Fruit fly (Drosophila melanogaster) whole organism, embryonic: Measurements from ENCODE around the gene mfr.
A peak's percentile ranks its signal among the peaks of the same experiment; 100 is the strongest.

ENCODE experiments used
- Awh ChIP-seq: fragments of 200-800 bp; sonication (Bioruptor generic); IDR thresholded peaks from 2 replicates; pipeline ENCODE4, ENCODE4 v1.3.6; 2022; ENCODE audit warnings: missing biosample characterization, missing genetic modification characterization
- CG10565 ChIP-seq: fragments of 200-800 bp; sonication (Bioruptor generic); optimal IDR thresholded peaks from 3 replicates; lab custom pipeline; 2016; ENCODE audit warnings: missing biosample characterization, mild to moderate bottlenecking, missing genetic modification characterization
- CG11560 ChIP-seq: fragments of 200-800 bp; sonication (Bioruptor generic); IDR thresholded peaks from 3 replicates; pipeline ENCODE4 v1.3.6; 2022; ENCODE audit warnings: missing biosample characterization, missing genetic modification characterization
- CG11696 ChIP-seq: fragments of 200-800 bp; sonication (Bioruptor generic); IDR thresholded peaks from 2 replicates; pipeline ENCODE4 v1.3.6; 2022; ENCODE audit warnings: missing biosample characterization, missing genetic modification characterization
- CG12104 ChIP-seq: fragments of 200-800 bp; sonication (Bioruptor generic); optimal IDR thresholded peaks from 3 replicates; lab custom pipeline; 2016; ENCODE audit warnings: missing biosample characterization, missing genetic modification characterization
- CG16815 ChIP-seq: fragments of 200-800 bp; sonication (Bioruptor generic); optimal IDR thresholded peaks from 3 replicates; lab custom pipeline; 2017; ENCODE audit warnings: missing biosample characterization, mild to moderate bottlenecking, missing genetic modification characterization
- CG17568 ChIP-seq: fragments of 200-800 bp; sonication (Bioruptor generic); optimal IDR thresholded peaks from 2 replicates; lab custom pipeline; 2018; ENCODE audit warnings: missing biosample characterization, mild to moderate bottlenecking, missing genetic modification characterization, moderate library complexity
- CG18262 ChIP-seq: fragments of 200-800 bp; optimal IDR thresholded peaks from 3 replicates; lab custom pipeline; 2019; ENCODE audit warnings: missing biosample characterization, mild to moderate bottlenecking, missing genetic modification characterization, moderate library complexity
- CG18619 ChIP-seq: fragments of 200-800 bp; sonication (Bioruptor generic); optimal IDR thresholded peaks from 3 replicates; lab custom pipeline; 2017; ENCODE audit warnings: missing biosample characterization, mild to moderate bottlenecking, missing genetic modification characterization
- CG3995 ChIP-seq: fragments of 200-800 bp; sonication (Bioruptor generic); optimal IDR thresholded peaks from 3 replicates; lab custom pipeline; 2016; ENCODE audit warnings: missing biosample characterization, missing genetic modification characterization
- CG4404 ChIP-seq: fragments of 200-800 bp; sonication (Bioruptor generic); IDR thresholded peaks from 2 replicates; pipeline ENCODE4 v1.3.6; 2022; ENCODE audit warnings: missing biosample characterization, missing genetic modification characterization
- CG4424 ChIP-seq: fragments of 200-800 bp; sonication (Bioruptor generic); optimal IDR thresholded peaks from 3 replicates; lab custom pipeline; 2016; ENCODE audit warnings: missing biosample characterization, missing genetic modification characterization
- CG4707 ChIP-seq: fragments of 200-800 bp; sonication (Bioruptor generic); optimal IDR thresholded peaks from 2 replicates; lab custom pipeline; 2018; ENCODE audit warnings: missing biosample characterization, mild to moderate bottlenecking, missing genetic modification characterization, moderate library complexity
- CG5180 ChIP-seq: fragments of 200-800 bp; sonication (Bioruptor generic); optimal IDR thresholded peaks from 3 replicates; lab custom pipeline; 2017; ENCODE audit warnings: missing biosample characterization, missing genetic modification characterization, mild to moderate bottlenecking, moderate library complexity, missing genetic modification reagents
- CG5953 ChIP-seq: fragments of 200-800 bp; sonication (Bioruptor generic); IDR thresholded peaks from 2 replicates; pipeline ENCODE4 v1.3.6; 2022; ENCODE audit warnings: missing biosample characterization, missing genetic modification characterization
- CG8944 ChIP-seq: fragments of 200-800 bp; sonication (Bioruptor generic); optimal IDR thresholded peaks from 3 replicates; lab custom pipeline; 2016; ENCODE audit warnings: missing biosample characterization, missing genetic modification characterization
- CG9437 ChIP-seq: fragments of 200-800 bp; sonication (Bioruptor generic); optimal IDR thresholded peaks from 2 replicates; lab custom pipeline; 2018; ENCODE audit warnings: missing biosample characterization, mild to moderate bottlenecking, missing genetic modification characterization
- CoRest ChIP-seq: fragments of 200-800 bp; sonication (Bioruptor generic); optimal IDR thresholded peaks from 3 replicates; lab custom pipeline; 2018; ENCODE audit warnings: missing biosample characterization, mild to moderate bottlenecking, missing genetic modification characterization, moderate library complexity
- Eip74EF ChIP-seq, 2 experiments: fragments of 200-800 bp in 1 of 2; fragments of >200 bp in 1 of 2; sonication (Bioruptor generic) in 1 of 2; optimal IDR thresholded peaks; 2 replicates each; lab custom pipeline; 2017 to 2019; ENCODE audit warnings: missing biosample characterization in 2 of 2, missing genetic modification characterization in 2 of 2, mild to moderate bottlenecking in 1 of 2, moderate library complexity in 1 of 2
- Ets65A ChIP-seq: fragments of 200-800 bp; sonication (Bioruptor generic); peaks from one replicate; lab custom pipeline; 2016; ENCODE audit warnings: missing biosample characterization, missing genetic modification characterization
- Hr3 ChIP-seq: fragments of 200-800 bp; sonication (Bioruptor generic); optimal IDR thresholded peaks from 3 replicates; lab custom pipeline; 2016; ENCODE audit warnings: missing biosample characterization, missing genetic modification characterization
- Lpt ChIP-seq: fragments of >200 bp; optimal IDR thresholded peaks from 2 replicates; lab custom pipeline; 2018; ENCODE audit warnings: missing biosample characterization, missing genetic modification characterization
- Mes4 ChIP-seq: fragments of 200-800 bp; sonication (Bioruptor generic); optimal IDR thresholded peaks from 2 replicates; lab custom pipeline; 2016; ENCODE audit warnings: missing biosample characterization, missing genetic modification characterization
- Nf-YC ChIP-seq: fragments of 200-800 bp; optimal IDR thresholded peaks from 3 replicates; lab custom pipeline; 2019; ENCODE audit warnings: missing biosample characterization, mild to moderate bottlenecking, missing genetic modification characterization, moderate library complexity
- Ravus ChIP-seq: fragments of 200-800 bp; sonication (Bioruptor generic); IDR thresholded peaks from 2 replicates; pipeline ENCODE4 v1.3.6; 2022; ENCODE audit warnings: missing biosample characterization, missing genetic modification characterization
- Sox102F ChIP-seq: fragments of 200-800 bp; sonication (Bioruptor generic); optimal IDR thresholded peaks from 2 replicates; lab custom pipeline; 2018; ENCODE audit warnings: missing biosample characterization, mild to moderate bottlenecking, missing genetic modification characterization, moderate library complexity
- Ssrp ChIP-seq: fragments of 200-800 bp; sonication (Bioruptor generic); optimal IDR thresholded peaks from 2 replicates; lab custom pipeline; 2018; ENCODE audit warnings: missing biosample characterization, mild to moderate bottlenecking, missing genetic modification characterization, moderate library complexity
- Xrp1 ChIP-seq: fragments of 200-800 bp; sonication (Bioruptor generic); IDR thresholded peaks from 2 replicates; pipeline ENCODE4 v1.3.6; 2022; ENCODE audit warnings: missing biosample characterization, missing genetic modification characterization
- al ChIP-seq: fragments of 200-800 bp; sonication (Bioruptor generic); IDR thresholded peaks from 2 replicates; pipeline ENCODE4 v1.3.6; 2022; ENCODE audit warnings: missing biosample characterization, missing genetic modification characterization
- az2 ChIP-seq: fragments of 200-800 bp; sonication (Bioruptor generic); optimal IDR thresholded peaks from 3 replicates; lab custom pipeline; 2016; ENCODE audit warnings: missing biosample characterization, missing genetic modification characterization
- btn ChIP-seq: fragments of 200-800 bp; sonication (Bioruptor generic); optimal IDR thresholded peaks from 2 replicates; lab custom pipeline; 2016; ENCODE audit warnings: missing biosample characterization, missing genetic modification characterization
- chinmo ChIP-seq: fragments of 200-800 bp; sonication (Bioruptor generic); IDR thresholded peaks from 4 replicates; pipeline ENCODE4 v1.3.6; 2022; ENCODE audit warnings: missing biosample characterization, missing genetic modification characterization; ENCODE audit not compliant: partially characterized antibody
- crp ChIP-seq, 2 experiments: fragments of 200-800 bp; sonication (Bioruptor generic); optimal IDR thresholded peaks; 2 replicates in 1 of 2; 3 replicates in 1 of 2; lab custom pipeline; 2017; ENCODE audit warnings: missing biosample characterization in 2 of 2, missing genetic modification characterization in 2 of 2, mild to moderate bottlenecking in 1 of 2, moderate library complexity in 1 of 2
- dan ChIP-seq: fragments of 200-800 bp; sonication (Bioruptor generic); IDR thresholded peaks from 2 replicates; pipeline ENCODE4 v1.3.6; 2022; ENCODE audit warnings: missing biosample characterization, missing genetic modification characterization
- ewg ChIP-seq: fragments of 200-800 bp; sonication (Bioruptor generic); optimal IDR thresholded peaks from 3 replicates; lab custom pipeline; 2017; ENCODE audit warnings: mild to moderate bottlenecking, missing biosample characterization, missing genetic modification reagents, missing genetic modification characterization
- her ChIP-seq: fragments of 200-800 bp; sonication (Bioruptor generic); optimal IDR thresholded peaks from 2 replicates; lab custom pipeline; 2016; ENCODE audit warnings: missing biosample characterization, missing genetic modification characterization
- jigr1 ChIP-seq: fragments of 200-800 bp; sonication (Bioruptor generic); IDR thresholded peaks from 3 replicates; pipeline ENCODE4 v1.3.6; 2022; ENCODE audit warnings: missing biosample characterization, missing genetic modification characterization
- kay ChIP-seq: fragments of 200-800 bp; sonication (Bioruptor generic); optimal IDR thresholded peaks from 2 replicates; lab custom pipeline; 2016; ENCODE audit warnings: missing biosample characterization, missing genetic modification characterization
- kni ChIP-seq: fragments of 200-800 bp; sonication (Bioruptor generic); optimal IDR thresholded peaks from 3 replicates; lab custom pipeline; 2017; ENCODE audit warnings: mild to moderate bottlenecking, missing biosample characterization, missing genetic modification reagents, missing genetic modification characterization
- nau ChIP-seq: fragments of 200-800 bp; sonication (Bioruptor generic); optimal IDR thresholded peaks from 3 replicates; lab custom pipeline; 2017; ENCODE audit warnings: missing biosample characterization, mild to moderate bottlenecking, missing genetic modification characterization, missing genetic modification reagents
- phol ChIP-seq: fragments of 200-800 bp; sonication (Bioruptor generic); optimal IDR thresholded peaks from 3 replicates; lab custom pipeline; 2018; ENCODE audit warnings: missing biosample characterization, mild to moderate bottlenecking, missing genetic modification characterization, moderate library complexity
- pros ChIP-seq: fragments of 200-800 bp; sonication (Bioruptor generic); optimal IDR thresholded peaks from 3 replicates; lab custom pipeline; 2019; ENCODE audit warnings: missing biosample characterization, mild to moderate bottlenecking, missing genetic modification characterization, moderate library complexity
- row ChIP-seq: fragments of 200-800 bp; sonication (Bioruptor generic); IDR thresholded peaks from 3 replicates; pipeline ENCODE4 v1.3.6; 2022; ENCODE audit warnings: missing biosample characterization, missing genetic modification characterization
- schlank ChIP-seq: fragments of 200-800 bp; sonication (Bioruptor generic); optimal IDR thresholded peaks from 2 replicates; lab custom pipeline; 2018; ENCODE audit warnings: missing biosample characterization, mild to moderate bottlenecking, missing genetic modification characterization
- slbo ChIP-seq: fragments of 200-800 bp; sonication (Bioruptor generic); IDR thresholded peaks from 2 replicates; pipeline ENCODE4 v1.3.6; 2022; ENCODE audit warnings: missing biosample characterization, missing genetic modification characterization
- unpg ChIP-seq: fragments of 200-800 bp; sonication (Bioruptor generic); optimal IDR thresholded peaks from 3 replicates; lab custom pipeline; 2018; ENCODE audit warnings: missing biosample characterization, mild to moderate bottlenecking, missing genetic modification characterization, moderate library complexity

Gene mfr

dm6 chr3L:8865185-8865584, 47.3 kb downstream of the mfr start (continued):
- no peak for TF ChIP-seq CG12104 (GFP tag; lab: Kevin White, UChicago)
- TF ChIP-seq dan (GFP tag; lab: Robert Waterston, UW) = no peak
- peak; percentile 39; the same call in 1 of the 2 replicates for TF ChIP-seq Xrp1
- no peak for TF ChIP-seq Eip74EF (GFP tag; optimal IDR thresholded peaks at IDR 0.05; lab: Kevin White, UChicago)
- TF ChIP-seq crp (GFP tag; optimal IDR thresholded peaks at IDR 0.05; lab: Kevin White, UChicago) = no peak
- peak; percentile 25 for TF ChIP-seq unpg
- TF ChIP-seq CG3995 (GFP tag; lab: Kevin White, UChicago) = no peak
- no peak for TF ChIP-seq ewg (GFP tag; lab: Kevin White, UChicago)
- no peak for TF ChIP-seq Ssrp (tag; lab: Kevin White, UChicago)
- no peak for TF ChIP-seq kay (GFP tag; lab: Kevin White, UChicago)
- peak; percentile 0 for TF ChIP-seq pros
- no peak for TF ChIP-seq CG9437 (GFP tag; lab: Kevin White, UChicago)
- peak; percentile 27 for TF ChIP-seq Ets65A (GFP tag; lab: Kevin White, UChicago)
- no peak for TF ChIP-seq CG4424 (GFP tag; lab: Kevin White, UChicago)
- TF ChIP-seq row (GFP tag; lab: Robert Waterston, UW) = peak; percentile 64
- TF ChIP-seq CG18262 (tag; lab: Kevin White, UChicago) = no peak
- no peak for TF ChIP-seq jigr1 (GFP tag; lab: Robert Waterston, UW)
- TF ChIP-seq Mes4 (GFP tag; lab: Kevin White, UChicago) = no peak
- no peak for TF ChIP-seq btn (GFP tag; lab: Kevin White, UChicago)
- 0 out of 4 replicates have a peak, but pooled peaks have one; percentile 63 for TF ChIP-seq chinmo (GFP tag; lab: Robert Waterston, UW)
- TF ChIP-seq schlank = no peak
- TF ChIP-seq Hr3 (GFP tag; lab: Kevin White, UChicago) = no peak
- TF ChIP-seq slbo = no peak
- TF ChIP-seq phol = no peak
- no peak for TF ChIP-seq CG4404 (GFP tag; lab: Robert Waterston, UW)
- TF ChIP-seq Lpt = no peak
- no peak for TF ChIP-seq CG16815 (GFP tag; lab: Kevin White, UChicago)
- no peak for TF ChIP-seq az2
- no peak for TF ChIP-seq her (GFP tag; lab: Kevin White, UChicago)
- TF ChIP-seq kni (GFP tag; lab: Kevin White, UChicago) = no peak
- no peak for TF ChIP-seq CG5180 (GFP tag; lab: Kevin White, UChicago)
- TF ChIP-seq CG5953 (GFP tag; lab: Robert Waterston, UW) = 0 out of 2 replicates have a peak, but pooled peaks have one; percentile 15
- no peak for TF ChIP-seq Awh (GFP tag; lab: Robert Waterston, UW)
- TF ChIP-seq Nf-YC (tag; lab: Kevin White, UChicago) = no peak
- TF ChIP-seq CG18619 (GFP tag; lab: Kevin White, UChicago) = no peak
- TF ChIP-seq CG11696 (GFP tag; lab: Robert Waterston, UW) = no peak
- no peak for TF ChIP-seq al (GFP tag; lab: Robert Waterston, UW)
- no peak for TF ChIP-seq Ravus (GFP tag; lab: Robert Waterston, UW)
- no peak for TF ChIP-seq CG8944
- TF ChIP-seq CG4707 (GFP tag; lab: Kevin White, UChicago) = no peak
- TF ChIP-seq Sox102F (GFP tag; lab: Kevin White, UChicago) = peak; percentile 41
- no peak for TF ChIP-seq nau (GFP tag; lab: Kevin White, UChicago)
- TF ChIP-seq CG17568 (GFP tag; lab: Kevin White, UChicago) = no peak
- peak; percentile 25 for TF ChIP-seq CoRest (tag; lab: Kevin White, UChicago)
- no peak for TF ChIP-seq CG11560 (tag; lab: Robert Waterston, UW)
- no peak for TF ChIP-seq CG10565 (GFP tag; lab: Kevin White, UChicago)
- TF ChIP-seq, all 482 proteins: peak for 60
